Fruit fly (Drosophila melanogaster): ENCODE measurements around the gene sl.
A peak's percentile ranks its signal among the peaks of the same experiment; 100 is the strongest.

sl gene

DNA sequence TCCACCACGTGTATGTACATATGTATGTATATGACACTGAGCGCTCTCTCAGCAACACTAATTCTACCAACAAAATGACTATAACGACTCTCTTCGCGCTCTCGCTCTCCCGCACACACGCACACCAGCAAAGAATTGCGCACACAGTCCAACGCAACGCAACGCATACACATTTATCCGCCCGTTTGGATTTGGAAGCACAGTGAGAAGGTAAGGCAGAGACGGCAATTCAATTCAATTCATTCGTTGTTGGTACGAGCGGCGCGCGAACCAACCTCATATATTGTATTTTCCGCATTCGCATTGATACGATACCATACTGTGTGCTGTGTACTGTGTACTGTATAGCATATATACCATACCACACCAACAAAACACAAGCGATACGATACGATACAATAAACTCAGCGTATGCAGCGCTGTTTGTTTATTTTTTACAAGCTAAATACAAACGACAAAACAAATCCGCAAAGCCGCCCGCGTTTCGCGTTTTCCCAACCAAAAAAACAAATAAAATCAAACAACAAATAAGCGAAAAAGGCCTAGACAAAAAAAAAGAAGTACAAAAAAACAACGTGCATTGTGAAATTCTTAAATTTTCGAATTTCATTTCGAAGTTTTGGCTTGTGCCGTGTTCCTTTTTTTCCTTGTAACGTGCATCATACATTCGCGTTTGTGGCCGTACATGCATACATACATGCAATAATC, 16.5 kb upstream of the sl start, which contains the start of the genes CG9921 and Dsp1 (continued):
- TF ChIP-seq salm (tag; optimal IDR thresholded peaks at IDR 0.05) (no peak), otp (GFP tag; IDR thresholded peaks at IDR 0.05) (no peak), CG7372 (GFP tag; IDR thresholded peaks at IDR 0.05) (no peak), ind (GFP tag; optimal IDR thresholded peaks at IDR 0.05) (no peak), z (GFP tag; IDR thresholded peaks at IDR 0.05) (no peak), emc (GFP tag; optimal IDR thresholded peaks at IDR 0.05) (no peak), Vsx1 (GFP tag; optimal IDR thresholded peaks at IDR 0.05) (no peak), zf30C (GFP tag; optimal IDR thresholded peaks at IDR 0.05) (no peak), hth (optimal IDR thresholded peaks at IDR 0.05) (no peak), corto (GFP tag; optimal IDR thresholded peaks at IDR 0.05) (peak; percentile 23), CG4730 (GFP tag; IDR thresholded peaks at IDR 0.05) (no peak), unpg (GFP tag; optimal IDR thresholded peaks at IDR 0.05) (no peak), so (GFP tag; IDR thresholded peaks at IDR 0.05) (peak; percentile 15; the same call in 1 of the 3 replicates), fd64A (GFP tag; optimal IDR thresholded peaks at IDR 0.05) (no peak), H15 (GFP tag; IDR thresholded peaks at IDR 0.05) (no peak), CG12104 (GFP tag; optimal IDR thresholded peaks at IDR 0.05) (no peak), Mes4 (GFP tag; optimal IDR thresholded peaks at IDR 0.05) (no peak), fd3F (GFP tag; optimal IDR thresholded peaks at IDR 0.05) (no peak), tup (GFP tag; optimal IDR thresholded peaks at IDR 0.05) (no peak), D19B (GFP tag; optimal IDR thresholded peaks at IDR 0.05) (no peak), shn (GFP tag; optimal IDR thresholded peaks at IDR 0.05) (no peak), CG6813 (GFP tag; optimal IDR thresholded peaks at IDR 0.05) (peak; percentile 3), vfl (GFP tag; optimal IDR thresholded peaks at IDR 0.05) (no peak), dmrt99B (tag; optimal IDR thresholded peaks at IDR 0.05) (no peak), hb (GFP tag; IDR thresholded peaks at IDR 0.05; ENCODE audit: partially characterized antibody) (no peak), CG6765 (GFP tag; optimal IDR thresholded peaks at IDR 0.05) (no peak), cas (GFP tag; IDR thresholded peaks at IDR 0.05) (no peak), Tbp (GFP tag; optimal IDR thresholded peaks at IDR 0.05) (no peak), CG5245 (GFP tag; optimal IDR thresholded peaks at IDR 0.05) (no peak), HLH54F (GFP tag; optimal IDR thresholded peaks at IDR 0.05) (no peak), Hand (GFP tag; optimal IDR thresholded peaks at IDR 0.05) (peak; percentile 18), CG5953 (GFP tag; IDR thresholded peaks at IDR 0.05) (no peak), maf-S (GFP tag; optimal IDR thresholded peaks at IDR 0.05) (no peak), CG17829 (tag; optimal IDR thresholded peaks at IDR 0.05) (peak; percentile 1), croc (GFP tag; conservative IDR thresholded peaks at IDR 0.05) (no peak), CG7556 (GFP tag; optimal IDR thresholded peaks at IDR 0.05) (no peak), dimm (GFP tag; IDR thresholded peaks at IDR 0.05) (no peak), PHDP (tag; optimal IDR thresholded peaks at IDR 0.05) (no peak), dan (GFP tag; IDR thresholded peaks at IDR 0.05) (no peak), Hmr (GFP tag; optimal IDR thresholded peaks at IDR 0.05) (peak; percentile 31), MESR4 (GFP tag; optimal IDR thresholded peaks at IDR 0.05) (peak; percentile 28), insv (GFP tag; optimal IDR thresholded peaks at IDR 0.05) (no peak), Dll (GFP tag; IDR thresholded peaks at IDR 0.05; ENCODE audit: partially characterized antibody) (no peak), tll (GFP tag; optimal IDR thresholded peaks at IDR 0.05) (no peak), CG11560 (tag; IDR thresholded peaks at IDR 0.05) (no peak), Blimp-1 (GFP tag; optimal IDR thresholded peaks at IDR 0.05) (no peak), CG10979 (tag; optimal IDR thresholded peaks at IDR 0.05) (no peak), ara (GFP tag; IDR thresholded peaks at IDR 0.05) (no peak), CG13624 (GFP tag; optimal IDR thresholded peaks at IDR 0.05) (peak; percentile 33), CG6175 (GFP tag; IDR thresholded peaks at IDR 0.05) (no peak), gem (tag; optimal IDR thresholded peaks at IDR 0.05) (no peak)

Measured in whole organism, embryonic.